Fruit fly (Drosophila melanogaster) whole organism, embryonic: ENCODE results near the gene Vps29.
A peak's percentile ranks its signal among the peaks of the same experiment; 100 is the strongest.

Experiments
- Adf1 ChIP-seq: fragments of 200-800 bp; sonication (Bioruptor generic); IDR thresholded peaks from 2 replicates; pipeline ENCODE4 v1.3.6; 2022; ENCODE audit warnings: missing biosample characterization, missing genetic modification characterization
- Asciz ChIP-seq: fragments of 200-800 bp; sonication (Bioruptor generic); optimal IDR thresholded peaks from 2 replicates; lab custom pipeline; 2017; ENCODE audit warnings: missing biosample characterization, mild to moderate bottlenecking, missing genetic modification characterization, missing genetic modification reagents
- C15 ChIP-seq: fragments of 200-800 bp; sonication (Bioruptor generic); IDR thresholded peaks from 3 replicates; pipeline ENCODE4 v1.3.6; 2022; ENCODE audit warnings: missing biosample characterization, missing genetic modification characterization
- CG10462 ChIP-seq: fragments of 200-800 bp; sonication (Bioruptor generic); optimal IDR thresholded peaks from 2 replicates; lab custom pipeline; 2016; ENCODE audit warnings: missing biosample characterization, missing genetic modification characterization
- CG11560 ChIP-seq: fragments of 200-800 bp; sonication (Bioruptor generic); IDR thresholded peaks from 3 replicates; pipeline ENCODE4 v1.3.6; 2022; ENCODE audit warnings: missing biosample characterization, missing genetic modification characterization
- CG11723 ChIP-seq: fragments of 200-800 bp; sonication (Bioruptor generic); optimal IDR thresholded peaks from 2 replicates; lab custom pipeline; 2017; ENCODE audit warnings: missing biosample characterization, mild to moderate bottlenecking, missing genetic modification characterization
- CG12155 ChIP-seq: fragments of 200-800 bp; sonication (Bioruptor generic); optimal IDR thresholded peaks from 3 replicates; lab custom pipeline; 2016; ENCODE audit warnings: missing biosample characterization, missing genetic modification characterization
- CG12659 ChIP-seq: fragments of 200-800 bp; sonication (Bioruptor generic); optimal IDR thresholded peaks from 3 replicates; lab custom pipeline; 2017; ENCODE audit warnings: mild to moderate bottlenecking, missing biosample characterization, missing genetic modification reagents, missing genetic modification characterization
- CG13775 ChIP-seq: fragments of 200-800 bp; sonication (Bioruptor generic); optimal IDR thresholded peaks from 3 replicates; lab custom pipeline; 2017; ENCODE audit warnings: missing biosample characterization, mild to moderate bottlenecking, missing genetic modification characterization
- CG14710 ChIP-seq: fragments of 200-800 bp; sonication (Bioruptor generic); optimal IDR thresholded peaks from 3 replicates; lab custom pipeline; 2019; ENCODE audit warnings: missing biosample characterization, mild to moderate bottlenecking, missing genetic modification characterization, moderate library complexity
- CG16813 ChIP-seq: fragments of 200-800 bp; sonication (Bioruptor generic); IDR thresholded peaks from 3 replicates; pipeline ENCODE4 v1.3.6; 2022; ENCODE audit warnings: missing biosample characterization, missing genetic modification characterization; ENCODE audit not compliant: partially characterized antibody
- CG17385 ChIP-seq: fragments of 200-800 bp; sonication (Bioruptor generic); optimal IDR thresholded peaks from 3 replicates; lab custom pipeline; 2018; ENCODE audit warnings: missing biosample characterization, mild to moderate bottlenecking, missing genetic modification characterization
- CG1792 ChIP-seq: fragments of 200-800 bp; sonication (Bioruptor generic); optimal IDR thresholded peaks from 2 replicates; lab custom pipeline; 2016; ENCODE audit warnings: missing biosample characterization, missing genetic modification characterization
- CG2712 ChIP-seq: fragments of 200-800 bp; optimal IDR thresholded peaks from 3 replicates; lab custom pipeline; 2019; ENCODE audit warnings: missing biosample characterization, mild to moderate bottlenecking, missing genetic modification characterization, moderate library complexity
- CG32772 ChIP-seq: fragments of 200-800 bp; sonication (Bioruptor generic); IDR thresholded peaks from 2 replicates; pipeline ENCODE4 v1.3.6; 2022; ENCODE audit warnings: missing biosample characterization, missing genetic modification characterization
- CG34422 ChIP-seq: fragments of 200-800 bp; sonication (Bioruptor generic); IDR thresholded peaks from 3 replicates; pipeline ENCODE4 v1.3.6; 2022; ENCODE audit warnings: missing biosample characterization, missing genetic modification characterization
- CG8089 ChIP-seq: fragments of 200-800 bp; sonication (Bioruptor generic); optimal IDR thresholded peaks from 3 replicates; lab custom pipeline; 2016; ENCODE audit warnings: missing biosample characterization, missing genetic modification characterization
- CG8924 ChIP-seq: fragments of 200-800 bp; optimal IDR thresholded peaks from 3 replicates; lab custom pipeline; 2019; ENCODE audit warnings: missing biosample characterization, mild to moderate bottlenecking, missing genetic modification characterization, moderate library complexity
- CG9727 ChIP-seq: fragments of 200-800 bp; sonication (Bioruptor generic); optimal IDR thresholded peaks from 3 replicates; lab custom pipeline; 2017; ENCODE audit warnings: missing biosample characterization, mild to moderate bottlenecking, missing genetic modification characterization
- GATAe ChIP-seq: fragments of 200-800 bp; sonication (Bioruptor generic); conservative IDR thresholded peaks from 2 replicates; pipeline ENCODE4 v1.3.6; 2022; ENCODE audit warnings: missing biosample characterization, missing genetic modification characterization
- HLH4C ChIP-seq: fragments of 200-800 bp; sonication (Bioruptor generic); IDR thresholded peaks from 3 replicates; pipeline ENCODE4 v1.3.6; 2022; ENCODE audit warnings: missing biosample characterization, missing genetic modification characterization; ENCODE audit not compliant: partially characterized antibody
- HLHmδ ChIP-seq: fragments of 200-800 bp; sonication (Bioruptor generic); optimal IDR thresholded peaks from 2 replicates; lab custom pipeline; 2018; ENCODE audit warnings: missing biosample characterization, mild to moderate bottlenecking, missing genetic modification characterization, moderate library complexity
- Hey ChIP-seq: fragments of 200-800 bp; sonication (Bioruptor generic); optimal IDR thresholded peaks from 3 replicates; lab custom pipeline; 2018; ENCODE audit warnings: missing biosample characterization, mild to moderate bottlenecking, missing genetic modification characterization
- Hr51 ChIP-seq, 2 experiments: fragments of 200-800 bp; sonication (Bioruptor generic); optimal IDR thresholded peaks; 2 replicates in 1 of 2; 3 replicates in 1 of 2; lab custom pipeline; 2016 to 2018; ENCODE audit warnings: missing biosample characterization in 2 of 2, missing genetic modification characterization in 2 of 2, mild to moderate bottlenecking in 1 of 2, moderate library complexity in 1 of 2
- Myb ChIP-seq: fragments of 200-800 bp; sonication (Bioruptor generic); optimal IDR thresholded peaks from 2 replicates; lab custom pipeline; 2016; ENCODE audit warnings: missing biosample characterization, missing genetic modification characterization
- Pdp1 ChIP-seq, 2 experiments: fragments of 200-800 bp; sonication (Bioruptor generic); optimal IDR thresholded peaks; 3 replicates each; lab custom pipeline; 2016; ENCODE audit warnings: missing biosample characterization in 2 of 2, missing genetic modification characterization in 2 of 2, mild to moderate bottlenecking in 1 of 2, moderate library complexity in 1 of 2
- Scr ChIP-seq: fragments of 200-800 bp; sonication (Bioruptor generic); IDR thresholded peaks from 2 replicates; pipeline ENCODE4 v1.3.6; 2022; ENCODE audit warnings: missing biosample characterization, missing genetic modification characterization; ENCODE audit not compliant: partially characterized antibody
- Sin3A ChIP-seq: fragments of >200 bp; optimal IDR thresholded peaks from 2 replicates; lab custom pipeline; 2018
- Sox100B ChIP-seq: fragments of 200-800 bp; sonication (Bioruptor generic); optimal IDR thresholded peaks from 3 replicates; lab custom pipeline; 2018; ENCODE audit warnings: missing biosample characterization, mild to moderate bottlenecking, missing genetic modification characterization
- Sry-β ChIP-seq: fragments of 200-800 bp; sonication (Bioruptor generic); optimal IDR thresholded peaks from 2 replicates; lab custom pipeline; 2018; ENCODE audit warnings: missing biosample characterization, mild to moderate bottlenecking, missing genetic modification characterization, moderate library complexity
- Sry-δ ChIP-seq: fragments of 200-800 bp; sonication (Bioruptor generic); optimal IDR thresholded peaks from 2 replicates; lab custom pipeline; 2016; ENCODE audit warnings: missing biosample characterization, missing genetic modification characterization
- ap ChIP-seq: fragments of 200-800 bp; sonication (Bioruptor generic); IDR thresholded peaks from 2 replicates; pipeline ENCODE4 v1.3.6; 2022; ENCODE audit warnings: missing biosample characterization, missing genetic modification characterization
- bsh ChIP-seq, 2 experiments: fragments of 200-800 bp; sonication (Bioruptor generic); optimal IDR thresholded peaks; 2 replicates each; lab custom pipeline; 2017 to 2018; ENCODE audit warnings: mild to moderate bottlenecking in 2 of 2, missing biosample characterization in 2 of 2, missing genetic modification characterization in 2 of 2, moderate library complexity in 1 of 2
- crp ChIP-seq, 2 experiments: fragments of 200-800 bp; sonication (Bioruptor generic); optimal IDR thresholded peaks; 2 replicates in 1 of 2; 3 replicates in 1 of 2; lab custom pipeline; 2017; ENCODE audit warnings: missing biosample characterization in 2 of 2, missing genetic modification characterization in 2 of 2, mild to moderate bottlenecking in 1 of 2, moderate library complexity in 1 of 2
- da ChIP-seq: fragments of 200-800 bp; sonication (Bioruptor generic); optimal IDR thresholded peaks from 2 replicates; lab custom pipeline; 2016; ENCODE audit warnings: missing biosample characterization, missing genetic modification characterization
- dmrt11E ChIP-seq: fragments of 200-800 bp; sonication (Bioruptor generic); optimal IDR thresholded peaks from 3 replicates; lab custom pipeline; 2018; ENCODE audit warnings: missing biosample characterization, mild to moderate bottlenecking, missing genetic modification characterization, moderate library complexity
- fd3F ChIP-seq: fragments of 200-800 bp; sonication (Bioruptor generic); optimal IDR thresholded peaks from 2 replicates; lab custom pipeline; 2018; ENCODE audit warnings: missing biosample characterization, mild to moderate bottlenecking, missing genetic modification characterization, moderate library complexity
- gsb-n ChIP-seq: fragments of 200-800 bp; sonication (Bioruptor generic); optimal IDR thresholded peaks from 3 replicates; lab custom pipeline; 2018; ENCODE audit warnings: missing biosample characterization, mild to moderate bottlenecking, missing genetic modification characterization
- jing ChIP-seq: fragments of 200-800 bp; sonication (Bioruptor generic); optimal IDR thresholded peaks from 2 replicates; lab custom pipeline; 2018; ENCODE audit warnings: missing biosample characterization, mild to moderate bottlenecking, missing genetic modification characterization
- kay ChIP-seq: fragments of 200-800 bp; sonication (Bioruptor generic); optimal IDR thresholded peaks from 2 replicates; lab custom pipeline; 2016; ENCODE audit warnings: missing biosample characterization, missing genetic modification characterization
- lov ChIP-seq, 2 experiments: fragments of 200-800 bp in 1 of 2; fragments of >200 bp in 1 of 2; sonication (Bioruptor generic) in 1 of 2; IDR thresholded peaks in 1 of 2; optimal IDR thresholded peaks in 1 of 2; 2 replicates in 1 of 2; 3 replicates in 1 of 2; pipeline versions ENCODE4 v1.3.6 to Lab custom; 2017 to 2022; ENCODE audit warnings: missing biosample characterization in 1 of 2, missing genetic modification characterization in 1 of 2
- nmo ChIP-seq: fragments of 200-800 bp; sonication (Bioruptor generic); optimal IDR thresholded peaks from 2 replicates; lab custom pipeline; 2018; ENCODE audit warnings: missing biosample characterization, mild to moderate bottlenecking, missing genetic modification characterization, moderate library complexity
- org-1 ChIP-seq: fragments of 200-800 bp; sonication (Bioruptor generic); optimal IDR thresholded peaks from 2 replicates; lab custom pipeline; 2017; ENCODE audit warnings: missing biosample characterization, missing genetic modification characterization
- pan ChIP-seq, 4 experiments: fragments of >200 bp in 3 of 4; fragments of 200-800 bp in 1 of 4; sonication (Bioruptor generic) in 1 of 4; optimal IDR thresholded peaks in 3 of 4; IDR thresholded peaks in 1 of 4; 2 replicates each; pipeline versions ENCODE4 v1.3.6 to Lab custom; 2017 to 2022; ENCODE audit warnings: missing biosample characterization in 2 of 4, missing genetic modification characterization in 2 of 4, mixed read lengths in 1 of 4
- pho ChIP-seq: fragments of 200-800 bp; sonication (Bioruptor generic); optimal IDR thresholded peaks from 2 replicates; lab custom pipeline; 2016; ENCODE audit warnings: missing biosample characterization, missing genetic modification characterization
- sug ChIP-seq: fragments of 200-800 bp; optimal IDR thresholded peaks from 2 replicates; lab custom pipeline; 2019; ENCODE audit warnings: missing biosample characterization, mild to moderate bottlenecking, missing genetic modification characterization, moderate library complexity
- tll ChIP-seq, 2 experiments: fragments of 200-800 bp in 1 of 2; fragments of >200 bp in 1 of 2; sonication (Bioruptor generic) in 1 of 2; optimal IDR thresholded peaks; 2 replicates each; lab custom pipeline; 2017 to 2019; ENCODE audit warnings: missing biosample characterization in 2 of 2, missing genetic modification characterization in 2 of 2, mild to moderate bottlenecking in 1 of 2, moderate library complexity in 1 of 2

The Vps29 gene

DNA sequence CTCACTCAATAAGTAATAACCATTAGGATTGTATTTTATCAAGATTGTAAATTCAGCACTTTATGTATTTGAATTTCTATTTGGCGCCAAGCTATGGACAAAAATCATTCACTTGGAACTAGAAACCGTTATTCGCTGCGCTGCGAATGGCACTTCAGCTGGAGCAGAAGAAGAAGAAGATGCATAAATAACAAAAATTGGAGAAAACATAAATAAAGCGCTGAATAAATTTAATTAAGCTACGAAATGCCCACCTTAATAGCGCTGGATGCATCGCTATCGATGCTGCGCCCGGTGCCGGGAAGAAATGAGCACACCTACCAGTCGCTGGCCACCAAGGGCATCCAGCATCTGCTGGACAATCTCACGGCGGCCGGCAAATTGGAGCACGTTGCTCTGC is 13.7 kb downstream of the Vps29 start, which contains the start of gene IntS14 (continued):
- TF ChIP-seq crp (GFP tag; optimal IDR thresholded peaks at IDR 0.05; lab: Kevin White, UChicago) (peak; percentile 43 to 84), Sry-δ (GFP tag; lab: Kevin White, UChicago) (peak; percentile 37), ap (no peak), HLH4C (no peak), Pdp1 (GFP tag; optimal IDR thresholded peaks at IDR 0.05; lab: Kevin White, UChicago) (peak in 1 of 2 experiments; percentile 30), CG8089 (GFP tag; lab: Kevin White, UChicago) (peak; percentile 68), CG14710 (tag; lab: Kevin White, UChicago) (peak; percentile 12), Sin3A (lab: Kevin White, UChicago) (peak; percentile 38), nmo (GFP tag; lab: Kevin White, UChicago) (no peak), CG17385 (GFP tag; lab: Kevin White, UChicago) (peak; percentile 97), CG9727 (GFP tag; lab: Kevin White, UChicago) (no peak), Scr (peak; percentile 29; the same call in 1 of the 2 replicates), CG1792 (no peak), HLHmδ (GFP tag; lab: Kevin White, UChicago) (no peak), Adf1 (GFP tag; lab: Robert Waterston, UW) (no peak), CG10462 (peak; percentile 3)

DNA sequence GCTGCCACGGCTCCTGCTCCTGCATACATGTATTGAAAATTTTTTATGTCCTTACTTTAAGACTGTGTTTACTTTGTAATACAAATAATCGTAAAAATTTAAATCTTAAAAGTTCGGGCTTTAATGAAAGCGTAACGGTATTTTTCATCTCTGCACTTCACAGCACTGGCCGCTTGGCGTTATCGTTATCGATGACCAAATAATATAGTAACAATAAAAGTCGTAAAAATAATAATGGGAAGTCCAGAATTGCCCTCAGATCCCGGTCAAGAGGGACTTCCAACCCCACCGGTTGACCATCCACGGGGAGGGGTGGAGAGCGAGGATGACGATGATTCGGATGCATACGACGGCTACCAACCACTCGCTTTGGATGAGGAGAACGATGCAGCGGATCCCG is 15.8 kb downstream of the Vps29 start, which contains the start of gene CG14341:
Gene CG14341 (plus strand): TSS at position 181 of the 400 bp plus-strand sequence.
- TF ChIP-seq lov (optimal IDR thresholded peaks at IDR 0.05; lab: Kevin White, UChicago) = no peak
- no peak for TF ChIP-seq lov (GFP tag; IDR thresholded peaks at IDR 0.05; lab: Robert Waterston, UW)
- no peak for TF ChIP-seq CG11723 (GFP tag; lab: Kevin White, UChicago)
- TF ChIP-seq dmrt11E = no peak
- TF ChIP-seq kay (GFP tag; lab: Kevin White, UChicago) = no peak
- no peak for TF ChIP-seq CG8089 (GFP tag; lab: Kevin White, UChicago)
- TF ChIP-seq org-1 (GFP tag; lab: Kevin White, UChicago) = no peak
- no peak for TF ChIP-seq Scr
- no peak for TF ChIP-seq CG16813 (GFP tag; lab: Robert Waterston, UW)
- TF ChIP-seq da (GFP tag; lab: Kevin White, UChicago) = no peak
- TF ChIP-seq Sry-δ (GFP tag; lab: Kevin White, UChicago) = peak; percentile 34
- peak; percentile 91 for TF ChIP-seq Myb (GFP tag; lab: Kevin White, UChicago)
- TF ChIP-seq GATAe (GFP tag; lab: Robert Waterston, UW) = no peak
- no peak for TF ChIP-seq pho (GFP tag; lab: Kevin White, UChicago)
- TF ChIP-seq jing (GFP tag; lab: Kevin White, UChicago) = no peak
- peak; percentile 2 for TF ChIP-seq CG12659
- no peak for TF ChIP-seq pan (optimal IDR thresholded peaks at IDR 0.05; lab: Kevin White, UChicago)
- TF ChIP-seq pan (GFP tag; optimal IDR thresholded peaks at IDR 0.05 in 1 of 2, IDR thresholded peaks at IDR 0.05 in 1 of 2) = no peak
- no peak for TF ChIP-seq Sox100B
- no peak for TF ChIP-seq tll (GFP tag; optimal IDR thresholded peaks at IDR 0.05; lab: Kevin White, UChicago)
- TF ChIP-seq Asciz (GFP tag; lab: Kevin White, UChicago) = no peak
- TF ChIP-seq CG13775 (GFP tag; lab: Kevin White, UChicago) = no peak
- no peak for TF ChIP-seq CG17385 (GFP tag; lab: Kevin White, UChicago)
- TF ChIP-seq CG11560 (tag; lab: Robert Waterston, UW) = no peak
- TF ChIP-seq gsb-n (tag; lab: Kevin White, UChicago) = no peak
- TF ChIP-seq CG8924 (tag; lab: Kevin White, UChicago) = no peak
- no peak for TF ChIP-seq CG34422 (GFP tag; lab: Robert Waterston, UW)
- no peak for TF ChIP-seq C15
- no peak for TF ChIP-seq fd3F (GFP tag; lab: Kevin White, UChicago)
- no peak for TF ChIP-seq Sry-β (GFP tag; lab: Kevin White, UChicago)
- no peak for TF ChIP-seq sug (tag; lab: Kevin White, UChicago)
- TF ChIP-seq bsh (GFP tag; optimal IDR thresholded peaks at IDR 0.05; lab: Kevin White, UChicago) = no peak
- no peak for TF ChIP-seq Hey (tag; lab: Kevin White, UChicago)
- no peak for TF ChIP-seq CG2712 (tag; lab: Kevin White, UChicago)
- no peak for TF ChIP-seq Hr51 (GFP tag; optimal IDR thresholded peaks at IDR 0.05; lab: Kevin White, UChicago)
- no peak for TF ChIP-seq CG32772 (GFP tag; lab: Robert Waterston, UW)
- TF ChIP-seq CG12155 (GFP tag; lab: Kevin White, UChicago) = no peak
